Fruit fly (Drosophila melanogaster) whole organism, wandering third instar larva: ENCODE data around the gene nab.

Experiments
- Abd-B ChIP-seq: fragments of >200 bp; optimal IDR thresholded peaks from 2 replicates; lab custom pipeline; 2017; ENCODE audit warnings: missing biosample characterization, missing genetic modification characterization
- CG32264 ChIP-seq: fragments of 200-800 bp; sonication (Bioruptor generic); optimal IDR thresholded peaks from 2 replicates; lab custom pipeline; 2016; ENCODE audit warnings: missing biosample characterization, missing genetic modification characterization
- CG9705 ChIP-seq: fragments of 200-800 bp; sonication (Bioruptor generic); optimal IDR thresholded peaks from 2 replicates; lab custom pipeline; 2018; ENCODE audit warnings: missing biosample characterization, mild to moderate bottlenecking, missing genetic modification characterization
- CrebA ChIP-seq: fragments of 200-800 bp; sonication (Bioruptor generic); optimal IDR thresholded peaks from 2 replicates; lab custom pipeline; 2016; ENCODE audit warnings: missing biosample characterization, mild to moderate bottlenecking, missing genetic modification characterization, borderline replicate concordance
- Dfd ChIP-seq: fragments of >200 bp; optimal IDR thresholded peaks from 2 replicates; lab custom pipeline; 2017; ENCODE audit warnings: missing biosample characterization, missing genetic modification characterization
- Dif ChIP-seq: fragments of 200-275, 200-300 bp; sonication (Bioruptor generic); optimal IDR thresholded peaks from 2 replicates; lab custom pipeline; 2018; ENCODE audit warnings: missing biosample characterization, missing genetic modification characterization; ENCODE audit not compliant: partially characterized antibody
- GATAd ChIP-seq: sonication (Bioruptor generic); optimal IDR thresholded peaks from 2 replicates; lab custom pipeline; 2016; ENCODE audit warnings: missing biosample characterization, missing genetic modification characterization
- HLH106 ChIP-seq: fragments of 200-800 bp; optimal IDR thresholded peaks from 3 replicates; lab custom pipeline; 2019; ENCODE audit warnings: missing biosample characterization, mild to moderate bottlenecking, missing genetic modification characterization, moderate library complexity
- Hnf4 ChIP-seq: fragments of 200-800 bp; sonication (Bioruptor generic); optimal IDR thresholded peaks from 2 replicates; lab custom pipeline; 2016; ENCODE audit warnings: missing biosample characterization, mild to moderate bottlenecking, missing genetic modification characterization
- Hr78 ChIP-seq: fragments of >200 bp; optimal IDR thresholded peaks from 2 replicates; lab custom pipeline; 2017; ENCODE audit warnings: missing biosample characterization, missing genetic modification characterization
- Hr83 ChIP-seq: fragments of 200-300 bp; sonication (Bioruptor generic); optimal IDR thresholded peaks from 2 replicates; lab custom pipeline; 2016; ENCODE audit warnings: missing biosample characterization, mild to moderate bottlenecking, missing genetic modification characterization, moderate library complexity; ENCODE audit not compliant: poor library complexity, severe bottlenecking
- Jra ChIP-seq: sonication (Bioruptor generic); optimal IDR thresholded peaks from 2 replicates; lab custom pipeline; 2016; ENCODE audit warnings: missing biosample characterization, missing genetic modification characterization
- Mio ChIP-seq: sonication (Bioruptor generic); optimal IDR thresholded peaks from 2 replicates; lab custom pipeline; 2016; ENCODE audit warnings: missing biosample characterization, missing genetic modification characterization
- Myc ChIP-seq: fragments of >200 bp; optimal IDR thresholded peaks from 2 replicates; lab custom pipeline; 2017
- N ChIP-seq: fragments of >200 bp; optimal IDR thresholded peaks from 2 replicates; lab custom pipeline; 2018; ENCODE audit warnings: missing biosample characterization, missing external identifiers, missing genetic modification characterization
- OdsH ChIP-seq: fragments of 200-800 bp; sonication (Bioruptor generic); optimal IDR thresholded peaks from 2 replicates; lab custom pipeline; 2016; ENCODE audit warnings: missing biosample characterization, mild to moderate bottlenecking, missing genetic modification characterization
- Rel ChIP-seq, 2 experiments: fragments of 200-800 bp; sonication (Bioruptor generic) in 1 of 2; optimal IDR thresholded peaks; 2 replicates in 1 of 2; 3 replicates in 1 of 2; lab custom pipeline; 2016 to 2019; ENCODE audit warnings: mild to moderate bottlenecking in 2 of 2, missing biosample characterization in 2 of 2, missing genetic modification characterization in 2 of 2, moderate library complexity in 1 of 2
- Sp1 ChIP-seq: fragments of 200-800 bp; sonication (Bioruptor generic); optimal IDR thresholded peaks from 3 replicates; lab custom pipeline; 2019; ENCODE audit warnings: missing biosample characterization, mild to moderate bottlenecking, missing genetic modification characterization, moderate library complexity
- Vsx2 ChIP-seq: fragments of 200-300, 225-300 bp; sonication (Bioruptor generic); optimal IDR thresholded peaks from 2 replicates; lab custom pipeline; 2018; ENCODE audit warnings: missing biosample characterization, missing genetic modification characterization; ENCODE audit not compliant: partially characterized antibody
- br ChIP-seq: fragments of 200-800 bp; sonication (Bioruptor generic); optimal IDR thresholded peaks from 2 replicates; lab custom pipeline; 2016; ENCODE audit warnings: missing biosample characterization, missing genetic modification characterization
- brk ChIP-seq: fragments of 200-800 bp; sonication (Bioruptor generic); optimal IDR thresholded peaks from 2 replicates; lab custom pipeline; 2016; ENCODE audit warnings: missing biosample characterization, mild to moderate bottlenecking, missing genetic modification characterization
- dl ChIP-seq, 2 experiments: fragments of 175-275, 200-275 bp in 1 of 2; fragments of 200-275 bp in 1 of 2; sonication (Bioruptor generic); optimal IDR thresholded peaks; lab custom pipeline; 2018; ENCODE audit warnings: mild to moderate bottlenecking in 2 of 2, missing biosample characterization in 2 of 2, missing genetic modification characterization in 2 of 2, moderate library complexity in 2 of 2; ENCODE audit not compliant: partially characterized antibody in 2 of 2, insufficient read depth in 1 of 2
- dmrt93B ChIP-seq: fragments of 200-800 bp; sonication (Bioruptor generic); optimal IDR thresholded peaks from 2 replicates; lab custom pipeline; 2018; ENCODE audit warnings: missing biosample characterization, mild to moderate bottlenecking, missing genetic modification characterization
- dsf ChIP-seq: sonication (Bioruptor generic); optimal IDR thresholded peaks from 2 replicates; lab custom pipeline; 2016; ENCODE audit warnings: missing biosample characterization, missing genetic modification characterization, borderline replicate concordance
- ey ChIP-seq: fragments of 200-800 bp; sonication (Bioruptor generic); optimal IDR thresholded peaks from 2 replicates; lab custom pipeline; 2016; ENCODE audit warnings: missing biosample characterization, missing genetic modification characterization
- foxo ChIP-seq, 2 experiments: fragments of 200-800 bp; sonication (Bioruptor generic); optimal IDR thresholded peaks; 2 replicates in 1 of 2; 3 replicates in 1 of 2; lab custom pipeline; 2016 to 2017; ENCODE audit warnings: missing biosample characterization in 2 of 2, missing genetic modification characterization in 2 of 2
- fru ChIP-seq: fragments of 200-800 bp; sonication (Bioruptor generic); optimal IDR thresholded peaks from 3 replicates; lab custom pipeline; 2016; ENCODE audit warnings: missing biosample characterization, mild to moderate bottlenecking, missing genetic modification characterization
- h ChIP-seq: fragments of 200-800 bp; sonication (Bioruptor generic); optimal IDR thresholded peaks from 3 replicates; lab custom pipeline; 2016; ENCODE audit warnings: missing biosample characterization, mild to moderate bottlenecking, missing genetic modification characterization
- jim ChIP-seq: fragments of 175-275, 200-325 bp; sonication (Bioruptor generic); optimal IDR thresholded peaks from 2 replicates; lab custom pipeline; 2016; ENCODE audit warnings: missing biosample characterization, mild to moderate bottlenecking, missing genetic modification characterization
- lola ChIP-seq: fragments of >200 bp; optimal IDR thresholded peaks from 2 replicates; lab custom pipeline; 2017; ENCODE audit warnings: missing biosample characterization, missing genetic modification characterization
- pan ChIP-seq: fragments of >200 bp; optimal IDR thresholded peaks from 2 replicates; lab custom pipeline; 2017
- psq ChIP-seq: fragments of 200-800 bp; sonication (Bioruptor generic); optimal IDR thresholded peaks from 3 replicates; lab custom pipeline; 2017; ENCODE audit warnings: missing biosample characterization, mild to moderate bottlenecking, missing genetic modification characterization, moderate library complexity
- rgr ChIP-seq: fragments of 200-800 bp; sonication (Bioruptor generic); optimal IDR thresholded peaks from 3 replicates; lab custom pipeline; 2016; ENCODE audit warnings: missing biosample characterization, mild to moderate bottlenecking, missing genetic modification characterization
- sage ChIP-seq: fragments of 200-800 bp; sonication (Bioruptor generic); optimal IDR thresholded peaks from 2 replicates; lab custom pipeline; 2016; ENCODE audit warnings: missing biosample characterization, mild to moderate bottlenecking, missing genetic modification characterization
- sv ChIP-seq: fragments of 200-800 bp; sonication (Bioruptor generic); optimal IDR thresholded peaks from 3 replicates; lab custom pipeline; 2016; ENCODE audit warnings: missing biosample characterization, missing genetic modification characterization
- tai ChIP-seq: sonication (Bioruptor generic); optimal IDR thresholded peaks from 2 replicates; lab custom pipeline; 2016; ENCODE audit warnings: missing biosample characterization, missing genetic modification characterization
- usp ChIP-seq: fragments of >200 bp; optimal IDR thresholded peaks from 2 replicates; lab custom pipeline; 2017; ENCODE audit warnings: missing biosample characterization, missing genetic modification characterization
- woc ChIP-seq: sonication (Bioruptor generic); optimal IDR thresholded peaks from 2 replicates; lab custom pipeline; 2016; ENCODE audit warnings: missing biosample characterization, mild to moderate bottlenecking, missing genetic modification characterization

Gene nab

dm6 chr3L:4193730-4194649 is 33.3 kb upstream of the nab start, which contains the start of gene CG43367:
CG43367 (plus strand) TSS chr3L:4193993.
- TF ChIP-seq Sp1: no peak
- peak in 1 of 2 experiments; percentile 16 for TF ChIP-seq foxo (GFP tag; optimal IDR thresholded peaks at IDR 0.05; lab: Kevin White, UChicago)
- no peak for TF ChIP-seq Dfd
- TF ChIP-seq Rel (GFP tag; optimal IDR thresholded peaks at IDR 0.05; lab: Kevin White, UChicago): no peak
- peak; percentile 57 for TF ChIP-seq Rel (tag; optimal IDR thresholded peaks at IDR 0.05; lab: Kevin White, UChicago)
- no peak for TF ChIP-seq OdsH (GFP tag; lab: Kevin White, UChicago)
- TF ChIP-seq dsf: no peak

- TF ChIP-seq woc (GFP tag; lab: Kevin White, UChicago) (peak; percentile 9), Myc (lab: Kevin White, UChicago) (peak; percentile 64), pan (lab: Kevin White, UChicago) (no peak)
Observed at dm6 chr3L:4187930-4188523, 27.3 kb upstream of the nab start, which contains the start of the genes Teh2 and tipE. Teh2 (minus strand) TSS chr3L:4188023. tipE (plus strand) TSS chr3L:4188499.

- peak; percentile 70 for TF ChIP-seq rgr (GFP tag; lab: Kevin White, UChicago)
- no peak for TF ChIP-seq Myc (lab: Kevin White, UChicago)
- TF ChIP-seq fru (GFP tag; lab: Kevin White, UChicago): peak; percentile 44
- TF ChIP-seq HLH106 (tag; lab: Kevin White, UChicago): peak; percentile 27
- peak; percentile 18 for TF ChIP-seq CG9705 (GFP tag; lab: Kevin White, UChicago)
- peak; percentile 22 for TF ChIP-seq ey (GFP tag; lab: Kevin White, UChicago)
- TF ChIP-seq Abd-B: no peak
- TF ChIP-seq Vsx2 (GFP tag; lab: Kevin White, UChicago): no peak
- TF ChIP-seq br (GFP tag; lab: Kevin White, UChicago): peak; percentile 4
- TF ChIP-seq Jra: peak; percentile 59
- TF ChIP-seq Dfd: no peak
- no peak for TF ChIP-seq woc (GFP tag; lab: Kevin White, UChicago)
- TF ChIP-seq dl (GFP tag; optimal IDR thresholded peaks at IDR 0.05; lab: Kevin White, UChicago; ENCODE audit: insufficient read depth in 1 of 2, partially characterized antibody in 2 of 2): no peak
- TF ChIP-seq tai: no peak
- TF ChIP-seq h (GFP tag; lab: Kevin White, UChicago): peak; percentile 62
- TF ChIP-seq Mio (GFP tag; lab: Kevin White, UChicago): no peak
- no peak for TF ChIP-seq N (GFP tag; lab: Kevin White, UChicago)
- peak in 1 of 2 experiments; percentile 62 for TF ChIP-seq foxo (GFP tag; optimal IDR thresholded peaks at IDR 0.05; lab: Kevin White, UChicago)
- TF ChIP-seq sv (GFP tag; lab: Kevin White, UChicago): peak; percentile 34
- no peak for TF ChIP-seq CrebA (GFP tag; lab: Kevin White, UChicago)
- no peak for TF ChIP-seq usp
- TF ChIP-seq OdsH (GFP tag; lab: Kevin White, UChicago): peak; percentile 39
- TF ChIP-seq Hr78: no peak
- TF ChIP-seq Hnf4 (GFP tag; lab: Kevin White, UChicago): no peak
- no peak for TF ChIP-seq lola (GFP tag; lab: Kevin White, UChicago)
- peak; percentile 75 for TF ChIP-seq Hr83 (GFP tag; lab: Kevin White, UChicago)
- TF ChIP-seq GATAd (GFP tag; lab: Kevin White, UChicago): peak; percentile 2
- TF ChIP-seq pan (lab: Kevin White, UChicago): no peak
- TF ChIP-seq brk (GFP tag; lab: Kevin White, UChicago): no peak
- peak; percentile 24 for TF ChIP-seq psq
- no peak for TF ChIP-seq Sp1
- no peak for TF ChIP-seq CG32264
- TF ChIP-seq dsf: peak; percentile 17
- TF ChIP-seq dmrt93B: no peak
- TF ChIP-seq jim: no peak
- TF ChIP-seq Rel (GFP tag; optimal IDR thresholded peaks at IDR 0.05; lab: Kevin White, UChicago): no peak
- no peak for TF ChIP-seq Rel (tag; optimal IDR thresholded peaks at IDR 0.05; lab: Kevin White, UChicago)
- TF ChIP-seq sage (GFP tag; lab: Kevin White, UChicago): no peak
- no peak for TF ChIP-seq Dif (GFP tag; lab: Kevin White, UChicago)
- TF ChIP-seq, all 38 proteins: peak for 15
Observed at dm6 chr3L:4186659-4187058, 25.9 kb upstream of the nab start, which contains the start of gene VhaM9.7-c. VhaM9.7-c (minus strand) TSS chr3L:4186865.
